Worm (Caenorhabditis elegans): ENCODE results near the gene C34F6.1.

C34F6.1 gene

DNA sequence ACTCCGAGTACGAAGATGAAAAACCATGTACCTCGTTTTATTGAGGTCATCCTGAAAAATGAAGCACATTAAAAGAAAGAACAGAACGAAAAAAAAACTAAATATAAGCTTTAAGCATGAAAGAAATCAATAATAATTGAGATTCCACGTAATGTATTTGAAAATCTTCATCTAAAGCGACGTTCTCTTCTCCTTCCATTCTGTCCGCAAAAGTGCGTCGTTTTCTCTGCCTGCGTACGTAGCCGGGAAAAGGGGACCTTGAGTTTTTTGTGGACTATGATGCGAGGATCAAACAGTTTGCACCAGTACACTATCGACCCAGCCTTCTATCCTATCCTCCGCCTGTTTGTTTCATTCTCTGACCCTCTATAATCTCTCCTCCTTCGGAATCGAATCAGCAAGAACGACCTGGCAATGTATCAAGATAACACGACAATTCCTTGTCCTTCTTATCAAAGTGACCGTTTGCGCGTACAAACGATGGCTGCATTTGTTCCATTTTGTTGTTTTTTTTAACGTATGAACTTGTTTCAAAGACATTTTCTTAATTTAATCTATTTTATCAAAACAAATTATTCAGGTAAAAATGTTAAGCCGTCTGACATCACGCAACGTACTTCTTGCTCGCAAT, 18.9 kb upstream of the C34F6.1 start, which contains the start of the genes C34F6.7 and idh-2 (continued):
- TF ChIP-seq elt-2 (tag; optimal IDR thresholded peaks at IDR 0.05), result no peak
- TF ChIP-seq lin-13 (GFP tag; optimal IDR thresholded peaks at IDR 0.05), result no peak
- no peak for TF ChIP-seq ces-1 (GFP tag; optimal IDR thresholded peaks at IDR 0.05)
- TF ChIP-seq pax-3 (tag; optimal IDR thresholded peaks at IDR 0.05), result no peak
- TF ChIP-seq snpc-4 (tag; optimal IDR thresholded peaks at IDR 0.05), result no peak
- peak; percentile 59 for TF ChIP-seq nhr-71 (tag; optimal IDR thresholded peaks at IDR 0.05)
- TF ChIP-seq sox-4 (tag; optimal IDR thresholded peaks at IDR 0.05), result no peak
- no peak for TF ChIP-seq skn-1 (tag; optimal IDR thresholded peaks at IDR 0.05)
- peak; percentile 43 for TF ChIP-seq swsn-7 (tag; optimal IDR thresholded peaks at IDR 0.05)
- peak; percentile 13 to 45 (median 34) for TF ChIP-seq dpl-1 (GFP tag; optimal IDR thresholded peaks at IDR 0.05)
- TF ChIP-seq grh-1 (GFP tag; IDR thresholded peaks at IDR 0.05), result no peak
- no peak for TF ChIP-seq C34B4.2 (tag; optimal IDR thresholded peaks at IDR 0.05)
- peak; percentile 89 for TF ChIP-seq F16B12.6 (tag; optimal IDR thresholded peaks at IDR 0.05)
- no peak for TF ChIP-seq C04F5.9 (tag; optimal IDR thresholded peaks at IDR 0.05)
- no peak for TF ChIP-seq nhr-77 (tag; optimal IDR thresholded peaks at IDR 0.05)
- TF ChIP-seq jun-1 (tag; optimal IDR thresholded peaks at IDR 0.05), result no peak
- TF ChIP-seq ceh-88 (GFP tag; IDR thresholded peaks at IDR 0.05), result no peak
- no peak for TF ChIP-seq sptf-1 (tag; optimal IDR thresholded peaks at IDR 0.05)
- TF ChIP-seq vab-15 (tag; optimal IDR thresholded peaks at IDR 0.05), result no peak
- no peak for TF ChIP-seq pag-3 (tag; optimal IDR thresholded peaks at IDR 0.05; ENCODE audit: borderline replicate concordance, insufficient read depth)
- no peak for TF ChIP-seq aly-2 (tag; optimal IDR thresholded peaks at IDR 0.05)
- TF ChIP-seq xbp-1 (tag; optimal IDR thresholded peaks at IDR 0.05), result peak; percentile 46
- TF ChIP-seq unc-98 (GFP tag; IDR thresholded peaks at IDR 0.05), result no peak
- TF ChIP-seq mdl-1 (tag; optimal IDR thresholded peaks at IDR 0.05), result peak in 1 of 2 experiments; percentile 60
- peak in 1 of 2 experiments; percentile 31 for TF ChIP-seq efl-1 (optimal IDR thresholded peaks at IDR 0.05)
- peak in 1 of 2 experiments; percentile 94 for TF ChIP-seq efl-1 (GFP tag; optimal IDR thresholded peaks at IDR 0.05 in 1 of 2)
- peak; percentile 25 for TF ChIP-seq C16A3.4 (tag; optimal IDR thresholded peaks at IDR 0.05)
- no peak for TF ChIP-seq aha-1 (tag; optimal IDR thresholded peaks at IDR 0.05)
- no peak for TF ChIP-seq lir-3 (tag; optimal IDR thresholded peaks at IDR 0.05; ENCODE audit: poor library complexity)
- peak in 1 of 3 experiments; percentile 42 for TF ChIP-seq ceh-82 (tag; optimal IDR thresholded peaks at IDR 0.05)
- TF ChIP-seq nhr-237 (tag; optimal IDR thresholded peaks at IDR 0.05), result no peak
- no peak for TF ChIP-seq nhr-76 (tag; optimal IDR thresholded peaks at IDR 0.05)

DNA sequence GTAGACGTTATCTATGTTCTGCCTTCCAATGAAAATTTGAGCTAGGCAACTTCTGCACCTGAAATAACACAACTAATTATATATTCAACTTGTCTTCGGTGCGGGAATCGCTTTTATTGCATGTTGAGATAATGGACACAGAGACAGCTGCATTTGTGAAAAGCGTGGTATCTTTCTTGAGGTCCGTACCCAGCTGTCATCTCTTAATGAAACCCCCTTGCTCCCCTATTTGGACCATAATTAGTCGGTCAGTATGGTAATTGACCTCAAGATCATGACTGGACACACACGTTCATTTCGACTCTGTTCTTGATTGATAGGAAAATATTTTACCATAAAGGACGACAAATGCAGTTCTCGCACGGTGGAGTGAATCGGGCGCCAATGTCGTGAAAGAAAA, 14.7 kb upstream of the C34F6.1 start:
- TF ChIP-seq ztf-11 (tag; optimal IDR thresholded peaks at IDR 0.05), result no peak
- TF ChIP-seq mef-2 (tag; optimal IDR thresholded peaks at IDR 0.05), result no peak
- no peak for TF ChIP-seq alr-1 (tag; optimal IDR thresholded peaks at IDR 0.05; ENCODE audit: borderline replicate concordance)
- TF ChIP-seq efl-1 (optimal IDR thresholded peaks at IDR 0.05), result no peak
- TF ChIP-seq efl-1 (GFP tag; optimal IDR thresholded peaks at IDR 0.05 in 1 of 2), result no peak
- TF ChIP-seq fos-1 (tag; optimal IDR thresholded peaks at IDR 0.05), result no peak
- TF ChIP-seq lin-39 (tag; optimal IDR thresholded peaks at IDR 0.05), result no peak
- TF ChIP-seq zip-4 (GFP tag; optimal IDR thresholded peaks at IDR 0.05), result no peak
- no peak for TF ChIP-seq ama-1 (optimal IDR thresholded peaks at IDR 0.05)
- no peak for TF ChIP-seq sptf-1 (tag; optimal IDR thresholded peaks at IDR 0.05)
- no peak for TF ChIP-seq snu-23 (GFP tag; optimal IDR thresholded peaks at IDR 0.05)
- TF ChIP-seq C16A3.4 (tag; optimal IDR thresholded peaks at IDR 0.05), result no peak
- no peak for TF ChIP-seq dpl-1 (GFP tag; optimal IDR thresholded peaks at IDR 0.05)
- no peak for TF ChIP-seq tlp-1 (tag; optimal IDR thresholded peaks at IDR 0.05)
- no peak for TF ChIP-seq lir-3 (tag; optimal IDR thresholded peaks at IDR 0.05; ENCODE audit: poor library complexity)
- no peak for TF ChIP-seq pag-3 (tag; optimal IDR thresholded peaks at IDR 0.05; ENCODE audit: borderline replicate concordance, insufficient read depth)
- TF ChIP-seq lin-13 (GFP tag; optimal IDR thresholded peaks at IDR 0.05), result no peak
